Fruit fly (Drosophila melanogaster) whole organism, embryonic: ENCODE data around the gene CG12974.

Experiments used
- Asciz ChIP-seq: fragments of 200-800 bp; sonication (Bioruptor generic); optimal IDR thresholded peaks from 2 replicates; lab custom pipeline; 2017; ENCODE audit warnings: missing biosample characterization, mild to moderate bottlenecking, missing genetic modification characterization, missing genetic modification reagents
- BEAF-32 ChIP-seq: fragments of 200-800 bp; sonication (Bioruptor generic); optimal IDR thresholded peaks from 3 replicates; lab custom pipeline; 2017; ENCODE audit warnings: missing biosample characterization, missing genetic modification characterization, mild to moderate bottlenecking, moderate library complexity, missing genetic modification reagents
- Bdp1 ChIP-seq: fragments of 200-800 bp; sonication (Bioruptor generic); optimal IDR thresholded peaks from 3 replicates; lab custom pipeline; 2016; ENCODE audit warnings: missing biosample characterization, missing genetic modification characterization
- Blimp-1 ChIP-seq: fragments of 200-800 bp; sonication (Bioruptor generic); optimal IDR thresholded peaks from 3 replicates; lab custom pipeline; 2018; ENCODE audit warnings: missing biosample characterization, missing genetic modification characterization, mild to moderate bottlenecking, moderate library complexity, missing genetic modification reagents
- CG10462 ChIP-seq: fragments of 200-800 bp; sonication (Bioruptor generic); optimal IDR thresholded peaks from 2 replicates; lab custom pipeline; 2016; ENCODE audit warnings: missing biosample characterization, missing genetic modification characterization
- CG12942 ChIP-seq: fragments of 200-800 bp; sonication (Bioruptor generic); optimal IDR thresholded peaks from 3 replicates; lab custom pipeline; 2016; ENCODE audit warnings: missing biosample characterization, missing genetic modification characterization
- CG13624 ChIP-seq: fragments of 200-800 bp; sonication (Bioruptor generic); optimal IDR thresholded peaks from 2 replicates; lab custom pipeline; 2016; ENCODE audit warnings: missing biosample characterization, missing genetic modification characterization
- CG14667 ChIP-seq: fragments of 200-800 bp; sonication (Bioruptor generic); IDR thresholded peaks from 2 replicates; pipeline ENCODE4 v1.3.6; 2022; ENCODE audit warnings: missing biosample characterization, missing genetic modification characterization
- CG14965 ChIP-seq: fragments of 200-800 bp; sonication (Bioruptor generic); optimal IDR thresholded peaks from 2 replicates; lab custom pipeline; 2016; ENCODE audit warnings: missing biosample characterization, missing genetic modification characterization, borderline replicate concordance
- CG16779 ChIP-seq: fragments of 200-800 bp; sonication (Bioruptor generic); IDR thresholded peaks from 2 replicates; pipeline ENCODE4 v1.3.6; 2022; ENCODE audit warnings: missing biosample characterization, missing genetic modification characterization
- CG17612 ChIP-seq: fragments of 200-800 bp; sonication (Bioruptor generic); IDR thresholded peaks from 2 replicates; pipeline ENCODE4 v1.3.6; 2022; ENCODE audit warnings: missing biosample characterization, missing genetic modification characterization
- CG18619 ChIP-seq: fragments of 200-800 bp; sonication (Bioruptor generic); optimal IDR thresholded peaks from 3 replicates; lab custom pipeline; 2017; ENCODE audit warnings: missing biosample characterization, mild to moderate bottlenecking, missing genetic modification characterization
- CG31365 ChIP-seq: fragments of 200-800 bp; sonication (Bioruptor generic); optimal IDR thresholded peaks from 2 replicates; lab custom pipeline; 2018; ENCODE audit warnings: missing biosample characterization, mild to moderate bottlenecking, missing genetic modification characterization
- CG32772 ChIP-seq: fragments of 200-800 bp; sonication (Bioruptor generic); IDR thresholded peaks from 2 replicates; pipeline ENCODE4 v1.3.6; 2022; ENCODE audit warnings: missing biosample characterization, missing genetic modification characterization
- CG3281 ChIP-seq: fragments of 200-800 bp; sonication (Bioruptor generic); optimal IDR thresholded peaks from 3 replicates; lab custom pipeline; 2017; ENCODE audit warnings: missing biosample characterization, mild to moderate bottlenecking, missing genetic modification characterization
- CG5180 ChIP-seq: fragments of 200-800 bp; sonication (Bioruptor generic); optimal IDR thresholded peaks from 3 replicates; lab custom pipeline; 2017; ENCODE audit warnings: missing biosample characterization, missing genetic modification characterization, mild to moderate bottlenecking, moderate library complexity, missing genetic modification reagents
- CG6813 ChIP-seq: fragments of 200-800 bp; sonication (Bioruptor generic); optimal IDR thresholded peaks from 2 replicates; lab custom pipeline; 2017; ENCODE audit warnings: missing biosample characterization, missing genetic modification characterization, mild to moderate bottlenecking, moderate library complexity, missing genetic modification reagents
- CG8924 ChIP-seq: fragments of 200-800 bp; optimal IDR thresholded peaks from 3 replicates; lab custom pipeline; 2019; ENCODE audit warnings: missing biosample characterization, mild to moderate bottlenecking, missing genetic modification characterization, moderate library complexity
- CG9817 ChIP-seq: fragments of 200-800 bp; sonication (Bioruptor generic); optimal IDR thresholded peaks from 2 replicates; lab custom pipeline; 2018; ENCODE audit warnings: missing biosample characterization, mild to moderate bottlenecking, missing genetic modification characterization, moderate library complexity
- D19A ChIP-seq: fragments of 200-800 bp; optimal IDR thresholded peaks from 3 replicates; lab custom pipeline; 2019; ENCODE audit warnings: missing biosample characterization, mild to moderate bottlenecking, missing genetic modification characterization, moderate library complexity
- Elba2 ChIP-seq: fragments of 200-800 bp; sonication (Bioruptor generic); optimal IDR thresholded peaks from 3 replicates; lab custom pipeline; 2016; ENCODE audit warnings: missing biosample characterization, missing genetic modification characterization
- Fer2 ChIP-seq: fragments of 200-800 bp; sonication (Bioruptor generic); optimal IDR thresholded peaks from 2 replicates; lab custom pipeline; 2018; ENCODE audit warnings: missing biosample characterization, mild to moderate bottlenecking, missing genetic modification characterization, moderate library complexity
- Hand ChIP-seq: fragments of 200-800 bp; sonication (Bioruptor generic); optimal IDR thresholded peaks from 2 replicates; lab custom pipeline; 2017; ENCODE audit warnings: mild to moderate bottlenecking, missing biosample characterization, missing genetic modification reagents, missing genetic modification characterization
- Hmx ChIP-seq: fragments of 200-800 bp; sonication (Bioruptor generic); optimal IDR thresholded peaks from 2 replicates; lab custom pipeline; 2016; ENCODE audit warnings: missing biosample characterization, missing genetic modification characterization
- Lhr ChIP-seq: fragments of 200-800 bp; sonication (Bioruptor generic); optimal IDR thresholded peaks from 3 replicates; lab custom pipeline; 2017; ENCODE audit warnings: mild to moderate bottlenecking, missing biosample characterization, missing genetic modification reagents, missing genetic modification characterization
- MBD-R2 ChIP-seq: fragments of 200-800 bp; sonication (Bioruptor generic); IDR thresholded peaks from 2 replicates; pipeline ENCODE4 v1.3.6; 2022; ENCODE audit warnings: missing biosample characterization, missing genetic modification characterization
- Max ChIP-seq: fragments of 200-800 bp; sonication (Bioruptor generic); optimal IDR thresholded peaks from 2 replicates; lab custom pipeline; 2016; ENCODE audit warnings: missing biosample characterization, mild to moderate bottlenecking, missing genetic modification characterization
- Myb ChIP-seq: fragments of 200-800 bp; sonication (Bioruptor generic); optimal IDR thresholded peaks from 2 replicates; lab custom pipeline; 2016; ENCODE audit warnings: missing biosample characterization, missing genetic modification characterization
- Oaz ChIP-seq: fragments of 200-800 bp; sonication (Bioruptor generic); IDR thresholded peaks from 2 replicates; pipeline ENCODE4 v1.3.6; 2022; ENCODE audit warnings: missing biosample characterization, missing genetic modification characterization
- Poxn ChIP-seq: fragments of 200-800 bp; sonication (Bioruptor generic); IDR thresholded peaks from 2 replicates; pipeline ENCODE4 v1.3.6; 2022; ENCODE audit warnings: missing biosample characterization, missing genetic modification characterization
- Sry-δ ChIP-seq: fragments of 200-800 bp; sonication (Bioruptor generic); optimal IDR thresholded peaks from 2 replicates; lab custom pipeline; 2016; ENCODE audit warnings: missing biosample characterization, missing genetic modification characterization
- aop ChIP-seq: fragments of 200-800 bp; sonication (Bioruptor generic); IDR thresholded peaks from 2 replicates; pipeline ENCODE4 v1.3.6; 2022; ENCODE audit warnings: missing biosample characterization, missing genetic modification characterization
- ase ChIP-seq: fragments of 200-800 bp; sonication (Bioruptor generic); IDR thresholded peaks from 3 replicates; pipeline ENCODE4 v1.3.6; 2022; ENCODE audit warnings: missing biosample characterization, missing genetic modification characterization
- bcd ChIP-seq: fragments of 200-800 bp; sonication (Bioruptor generic); optimal IDR thresholded peaks from 2 replicates; lab custom pipeline; 2017; ENCODE audit warnings: missing biosample characterization, mild to moderate bottlenecking, missing genetic modification characterization
- chn ChIP-seq: fragments of 200-800 bp; sonication (Bioruptor generic); optimal IDR thresholded peaks from 2 replicates; lab custom pipeline; 2016; ENCODE audit warnings: missing biosample characterization, missing genetic modification characterization
- dpn ChIP-seq, 2 experiments: fragments of 200-800 bp; sonication (Bioruptor generic); optimal IDR thresholded peaks; 3 replicates each; lab custom pipeline; 2016; ENCODE audit warnings: missing biosample characterization in 2 of 2, missing genetic modification characterization in 2 of 2
- eyg ChIP-seq: fragments of 200-800 bp; sonication (Bioruptor generic); optimal IDR thresholded peaks from 3 replicates; lab custom pipeline; 2016; ENCODE audit warnings: missing biosample characterization, missing genetic modification characterization
- fd3F ChIP-seq: fragments of 200-800 bp; sonication (Bioruptor generic); optimal IDR thresholded peaks from 2 replicates; lab custom pipeline; 2018; ENCODE audit warnings: missing biosample characterization, mild to moderate bottlenecking, missing genetic modification characterization, moderate library complexity
- fd64A ChIP-seq: fragments of 200-800 bp; sonication (Bioruptor generic); optimal IDR thresholded peaks from 3 replicates; lab custom pipeline; 2018; ENCODE audit warnings: missing biosample characterization, mild to moderate bottlenecking, missing genetic modification characterization
- her ChIP-seq: fragments of 200-800 bp; sonication (Bioruptor generic); optimal IDR thresholded peaks from 2 replicates; lab custom pipeline; 2016; ENCODE audit warnings: missing biosample characterization, missing genetic modification characterization
- inv ChIP-seq: fragments of 200-800 bp; sonication (Bioruptor generic); IDR thresholded peaks from 2 replicates; pipeline ENCODE4 v1.3.6; 2022; ENCODE audit warnings: missing biosample characterization, missing genetic modification characterization; ENCODE audit not compliant: partially characterized antibody
- otp ChIP-seq: fragments of 200-800 bp; sonication (Bioruptor generic); IDR thresholded peaks from 3 replicates; pipeline ENCODE4, ENCODE4 v1.3.6; 2022; ENCODE audit warnings: missing biosample characterization, missing genetic modification characterization
- scrt ChIP-seq: fragments of 200-800 bp; sonication (Bioruptor generic); optimal IDR thresholded peaks from 2 replicates; lab custom pipeline; 2018; ENCODE audit warnings: missing biosample characterization, mild to moderate bottlenecking, missing genetic modification characterization, moderate library complexity
- slp2 ChIP-seq: fragments of 200-800 bp; sonication (Bioruptor generic); optimal IDR thresholded peaks from 2 replicates; lab custom pipeline; 2016; ENCODE audit warnings: missing biosample characterization, missing genetic modification characterization
- twi ChIP-seq: fragments of 200-800 bp; optimal IDR thresholded peaks from 2 replicates; lab custom pipeline; 2019; ENCODE audit warnings: missing biosample characterization, mild to moderate bottlenecking, missing genetic modification characterization, moderate library complexity
- unc-4 ChIP-seq: fragments of 200-800 bp; sonication (Bioruptor generic); IDR thresholded peaks from 2 replicates; pipeline ENCODE4 v1.3.6; 2022; ENCODE audit warnings: missing biosample characterization, missing genetic modification characterization; ENCODE audit not compliant: partially characterized antibody
- zen ChIP-seq: fragments of 200-800 bp; sonication (Bioruptor generic); optimal IDR thresholded peaks from 3 replicates; lab custom pipeline; 2018; ENCODE audit warnings: missing biosample characterization, mild to moderate bottlenecking, missing genetic modification characterization, moderate library complexity

Gene CG12974

DNA sequence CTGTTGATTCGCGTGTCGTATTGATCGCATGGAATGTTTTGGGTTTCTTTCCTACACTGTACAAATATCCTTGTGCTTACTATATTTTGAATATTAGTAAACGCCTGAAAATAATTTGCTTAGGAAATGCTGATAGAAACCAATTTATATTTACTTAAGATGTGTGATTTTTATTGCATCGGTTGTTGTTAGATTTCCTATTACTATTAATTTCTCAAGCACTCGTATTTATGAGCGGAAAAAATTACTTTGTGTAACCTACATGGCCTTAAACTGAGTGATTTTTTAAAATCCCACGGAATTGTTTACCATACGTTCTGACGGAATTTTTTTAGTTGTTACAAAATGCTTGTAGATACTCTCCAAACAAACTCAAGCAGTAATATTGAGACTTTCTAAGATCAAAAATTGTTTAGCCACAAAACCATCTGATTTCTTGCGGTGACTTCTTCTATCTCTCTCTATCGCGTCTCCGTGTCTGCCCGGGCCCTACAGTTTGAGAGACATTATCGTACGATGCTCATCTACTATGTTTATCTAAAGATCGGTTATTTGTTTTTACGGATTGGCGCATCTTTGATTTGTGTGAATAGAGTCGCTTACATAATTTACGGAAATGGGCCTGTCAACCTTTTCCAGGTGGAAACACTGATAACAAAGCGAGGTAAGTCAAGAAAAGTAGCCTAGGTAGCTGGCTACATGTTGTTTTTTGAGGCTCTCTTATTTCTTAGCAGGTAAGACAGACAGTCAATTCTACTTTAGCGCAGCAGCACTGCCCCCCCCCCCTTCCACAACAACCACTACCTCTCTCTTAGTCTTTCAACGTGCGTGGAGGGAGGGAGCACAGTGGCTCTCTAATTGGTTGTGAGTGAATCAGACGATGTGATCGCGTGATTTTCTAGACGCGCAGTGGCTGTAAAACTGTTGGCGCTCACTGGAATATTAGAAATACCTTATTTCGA is 9.2 kb downstream of the CG12974 start (continued):
- TF ChIP-seq aop (no peak), Lhr (GFP tag; lab: Kevin White, UChicago) (peak; percentile 33), unc-4 (0 out of 2 replicates have a peak, but pooled peaks have one; percentile 21), Bdp1 (peak; percentile 5), CG14965 (GFP tag; lab: Kevin White, UChicago) (no peak), CG6813 (no peak), zen (tag; lab: Kevin White, UChicago) (peak; percentile 19), CG18619 (GFP tag; lab: Kevin White, UChicago) (peak; percentile 59), dpn (GFP tag; optimal IDR thresholded peaks at IDR 0.05; lab: Kevin White, UChicago) (peak; percentile 53 to 61), D19A (tag; lab: Kevin White, UChicago) (peak; percentile 53), CG3281 (GFP tag; lab: Kevin White, UChicago) (peak; percentile 59), fd64A (GFP tag; lab: Kevin White, UChicago) (no peak), Oaz (GFP tag; lab: Robert Waterston, UW) (no peak), fd3F (peak; percentile 29), CG9817 (tag; lab: Kevin White, UChicago) (peak; percentile 30), CG32772 (GFP tag; lab: Robert Waterston, UW) (0 out of 2 replicates have a peak, but pooled peaks have one; percentile 11), MBD-R2 (GFP tag; lab: Robert Waterston, UW) (no peak), her (GFP tag; lab: Kevin White, UChicago) (peak; percentile 1), Max (GFP tag; lab: Kevin White, UChicago) (peak; percentile 71), twi (tag; lab: Kevin White, UChicago) (peak; percentile 36), Blimp-1 (peak; percentile 58), Elba2 (GFP tag; lab: Kevin White, UChicago) (no peak), Poxn (GFP tag; lab: Robert Waterston, UW) (no peak), eyg (GFP tag; lab: Kevin White, UChicago) (no peak), CG10462 (peak; percentile 34), ase (0 out of 3 replicates have a peak, but pooled peaks have one; percentile 10), Fer2 (tag; lab: Kevin White, UChicago) (no peak), Hand (GFP tag; lab: Kevin White, UChicago) (peak; percentile 21), Myb (GFP tag; lab: Kevin White, UChicago) (peak; percentile 19), bcd (GFP tag; lab: Kevin White, UChicago) (peak; percentile 66), otp (GFP tag; lab: Robert Waterston, UW) (0 out of 3 replicates have a peak, but pooled peaks have one; percentile 28), chn (GFP tag; lab: Kevin White, UChicago) (peak; percentile 37), Sry-δ (GFP tag; lab: Kevin White, UChicago) (peak; percentile 12), Hmx (GFP tag; lab: Kevin White, UChicago) (peak; percentile 69), CG8924 (tag; lab: Kevin White, UChicago) (peak; percentile 68), CG14667 (0 out of 2 replicates have a peak, but pooled peaks have one; percentile 25), CG17612 (no peak), CG12942 (GFP tag; lab: Kevin White, UChicago) (peak; percentile 11), slp2 (GFP tag; lab: Kevin White, UChicago) (peak; percentile 48), CG16779 (GFP tag; lab: Robert Waterston, UW) (no peak), CG31365 (no peak), scrt (GFP tag; lab: Kevin White, UChicago) (peak; percentile 41), CG5180 (peak; percentile 11), BEAF-32 (GFP tag; lab: Kevin White, UChicago) (peak; percentile 16), CG13624 (GFP tag; lab: Kevin White, UChicago) (peak; percentile 50), inv (GFP tag; lab: Robert Waterston, UW) (no peak), Asciz (peak; percentile 73)
